Fruit fly (Drosophila melanogaster): Measurements from ENCODE around the gene mRpL14.

mRpL14 gene

dm6 chrX:2356441-2356840 is 12.0 kb upstream of the mRpL14 start:
- peak; percentile 4 for TF ChIP-seq OdsH (GFP tag; optimal IDR thresholded peaks at IDR 0.05)
- TF ChIP-seq Sox14 (GFP tag; optimal IDR thresholded peaks at IDR 0.05) = no peak
- TF ChIP-seq CG3032 (tag; optimal IDR thresholded peaks at IDR 0.05) = peak; percentile 41
- no peak for TF ChIP-seq Hr38 (GFP tag; optimal IDR thresholded peaks at IDR 0.05)
- no peak for TF ChIP-seq Sox15 (GFP tag; optimal IDR thresholded peaks at IDR 0.05)
- no peak for TF ChIP-seq CG6854 (GFP tag; optimal IDR thresholded peaks at IDR 0.05)
- TF ChIP-seq CG1621 (tag; optimal IDR thresholded peaks at IDR 0.05) = no peak
- 0 out of 2 replicates have a peak, but pooled peaks have one; percentile 18 for TF ChIP-seq CG11294 (GFP tag; IDR thresholded peaks at IDR 0.05)
- TF ChIP-seq CG10669 (GFP tag; optimal IDR thresholded peaks at IDR 0.05) = peak; percentile 2
- no peak for TF ChIP-seq CG9139 (GFP tag; optimal IDR thresholded peaks at IDR 0.05)
- TF ChIP-seq CG10631 (GFP tag; optimal IDR thresholded peaks at IDR 0.05) = peak; percentile 20
- peak; percentile 46 for TF ChIP-seq CG7368 (GFP tag; optimal IDR thresholded peaks at IDR 0.05)
- TF ChIP-seq Gug (GFP tag; IDR thresholded peaks at IDR 0.05) = peak; percentile 48
- TF ChIP-seq fd85E (GFP tag; optimal IDR thresholded peaks at IDR 0.05) = no peak
- TF ChIP-seq Ets96B (tag; optimal IDR thresholded peaks at IDR 0.05) = peak; percentile 23
- no peak for TF ChIP-seq CG11902 (GFP tag; optimal IDR thresholded peaks at IDR 0.05)
- TF ChIP-seq Hr39 (GFP tag; optimal IDR thresholded peaks at IDR 0.05) = no peak
- peak; percentile 15 for TF ChIP-seq achi (GFP tag; optimal IDR thresholded peaks at IDR 0.05)
- TF ChIP-seq Lpt (GFP tag; optimal IDR thresholded peaks at IDR 0.05) = no peak
- peak; percentile 40 for TF ChIP-seq CG32006 (GFP tag; optimal IDR thresholded peaks at IDR 0.05)
- peak; percentile 49 for TF ChIP-seq CG3919 (GFP tag; optimal IDR thresholded peaks at IDR 0.05)
- no peak for TF ChIP-seq CG4318 (GFP tag; optimal IDR thresholded peaks at IDR 0.05)
- peak; percentile 84 for TF ChIP-seq Eip78C (GFP tag)
- TF ChIP-seq dac (GFP tag; optimal IDR thresholded peaks at IDR 0.05) = no peak
- TF ChIP-seq Hr4 (GFP tag; optimal IDR thresholded peaks at IDR 0.05) = peak; percentile 35
- peak; percentile 20 for TF ChIP-seq CG11762 (GFP tag; optimal IDR thresholded peaks at IDR 0.05; ENCODE audit: insufficient read depth)
- peak; percentile 51 for TF ChIP-seq pdm3 (GFP tag; optimal IDR thresholded peaks at IDR 0.05)
- TF ChIP-seq CG15336 (GFP tag; IDR thresholded peaks at IDR 0.05) = peak; percentile 47; the same call in 1 of the 2 replicates
- no peak for TF ChIP-seq ss (GFP tag; optimal IDR thresholded peaks at IDR 0.05)
- TF ChIP-seq CG8119 (GFP tag; IDR thresholded peaks at IDR 0.05) = 0 out of 3 replicates have a peak, but pooled peaks have one; percentile 37
- TF ChIP-seq CG8319 (GFP tag; optimal IDR thresholded peaks at IDR 0.05) = no peak
- no peak for TF ChIP-seq Met (GFP tag; optimal IDR thresholded peaks at IDR 0.05)
- peak; percentile 39 for TF ChIP-seq CG6276 (GFP tag; optimal IDR thresholded peaks at IDR 0.05)
- TF ChIP-seq Eip93F (GFP tag; optimal IDR thresholded peaks at IDR 0.05) = no peak
- TF ChIP-seq fd59A (GFP tag; optimal IDR thresholded peaks at IDR 0.05) = no peak
- TF ChIP-seq Ets21C (GFP tag; optimal IDR thresholded peaks at IDR 0.05) = no peak
- TF ChIP-seq Eip75B (GFP tag; optimal IDR thresholded peaks at IDR 0.05) = peak; percentile 35
- peak; percentile 39 for TF ChIP-seq svp (GFP tag)
- TF ChIP-seq topi (GFP tag; optimal IDR thresholded peaks at IDR 0.05) = peak; percentile 13
- TF ChIP-seq vri (GFP tag; optimal IDR thresholded peaks at IDR 0.05) = no peak
- no peak for TF ChIP-seq CG6808 (GFP tag; optimal IDR thresholded peaks at IDR 0.05)
- TF ChIP-seq eg (GFP tag; IDR thresholded peaks at IDR 0.05) = peak; percentile 75
- TF ChIP-seq CG34406 (GFP tag; optimal IDR thresholded peaks at IDR 0.05) = no peak
- TF ChIP-seq CG8632 (GFP tag; optimal IDR thresholded peaks at IDR 0.05) = no peak
- peak; percentile 21 for TF ChIP-seq spab (GFP tag; optimal IDR thresholded peaks at IDR 0.05)
- peak; percentile 76 for TF ChIP-seq CG6163 (GFP tag; IDR thresholded peaks at IDR 0.05)
- no peak for TF ChIP-seq cyc (GFP tag; optimal IDR thresholded peaks at IDR 0.05)
- TF ChIP-seq fkh (GFP tag; optimal IDR thresholded peaks at IDR 0.05) = no peak
- no peak for TF ChIP-seq dsx (GFP tag; optimal IDR thresholded peaks at IDR 0.05; ENCODE audit: poor library complexity, severe bottlenecking)
- TF ChIP-seq lz (GFP tag; optimal IDR thresholded peaks at IDR 0.05) = no peak
- TF ChIP-seq net (GFP tag; optimal IDR thresholded peaks at IDR 0.05) = peak; percentile 26
